Worm (Caenorhabditis elegans) whole organism, L2 larva: Measurements from ENCODE around the gene srt-53.

Source experiments
- F13H6.1 ChIP-seq: sonication (generic microtip); optimal IDR thresholded peaks from 2 replicates; lab custom pipeline; 2016; ENCODE audit warnings: missing genetic modification characterization, missing compliant biosample characterization
- ama-1 ChIP-seq: fragments of 150-350 bp; optimal IDR thresholded peaks from 2 replicates; lab custom pipeline; 2018; ENCODE audit warnings: inconsistent platforms
- nhr-12 ChIP-seq: fragments of 150-350 bp; optimal IDR thresholded peaks from 2 replicates; lab custom pipeline; 2014; ENCODE audit warnings: missing biosample characterization, missing genetic modification characterization
- sma-3 ChIP-seq: sonication (generic microtip); optimal IDR thresholded peaks from 2 replicates; lab custom pipeline; 2016; ENCODE audit warnings: missing genetic modification reagents, missing genetic modification characterization, missing compliant biosample characterization
- zag-1 ChIP-seq: fragments of 150-350 bp; optimal IDR thresholded peaks from 2 replicates; lab custom pipeline; 2014; ENCODE audit warnings: missing biosample characterization, missing genetic modification characterization
- ztf-11 ChIP-seq: sonication (generic microtip); optimal IDR thresholded peaks from 2 replicates; lab custom pipeline; 2017; ENCODE audit warnings: missing biosample characterization, missing genetic modification characterization

- TF ChIP-seq F13H6.1 (tag; lab: Kevin White, UChicago) (no peak), sma-3 (GFP tag; lab: Kevin White, UChicago) (no peak), ama-1 (no peak), zag-1 (no peak), nhr-12 (tag; lab: Kevin White, UChicago) (no peak), ztf-11 (tag; lab: Kevin White, UChicago) (no peak)
Observed at ce11 chrV:7904389-7904788, 35.8 kb downstream of the srt-53 start.
